Fruit fly (Drosophila melanogaster) whole organism, embryonic: ENCODE results near the gene CG10970.

ENCODE experiments used
- Antp ChIP-seq: fragments of 200-800 bp; sonication (Bioruptor generic); optimal IDR thresholded peaks from 3 replicates; lab custom pipeline; 2016; ENCODE audit warnings: missing biosample characterization, missing genetic modification characterization
- BEAF-32 ChIP-seq: fragments of 200-800 bp; sonication (Bioruptor generic); optimal IDR thresholded peaks from 3 replicates; lab custom pipeline; 2017; ENCODE audit warnings: missing biosample characterization, missing genetic modification characterization, mild to moderate bottlenecking, moderate library complexity, missing genetic modification reagents
- CG12744 ChIP-seq: fragments of 200-800 bp; sonication (Bioruptor generic); optimal IDR thresholded peaks from 2 replicates; lab custom pipeline; 2016; ENCODE audit warnings: missing biosample characterization, missing genetic modification characterization
- CG14014 ChIP-seq: fragments of 200-800 bp; sonication (Bioruptor generic); IDR thresholded peaks from 2 replicates; pipeline ENCODE4 v1.3.6; 2022; ENCODE audit warnings: missing biosample characterization, missing genetic modification characterization
- CG1529 ChIP-seq: fragments of 200-800 bp; sonication (Bioruptor generic); optimal IDR thresholded peaks from 3 replicates; lab custom pipeline; 2018; ENCODE audit warnings: missing biosample characterization, missing genetic modification characterization
- CG1602 ChIP-seq: fragments of 200-800 bp; sonication (Bioruptor generic); optimal IDR thresholded peaks from 3 replicates; lab custom pipeline; 2016; ENCODE audit warnings: missing biosample characterization, missing genetic modification characterization
- CG1647 ChIP-seq: fragments of 200-800 bp; sonication (Bioruptor generic); optimal IDR thresholded peaks from 3 replicates; lab custom pipeline; 2016; ENCODE audit warnings: missing biosample characterization, missing genetic modification characterization
- CG17359 ChIP-seq: fragments of 200-800 bp; sonication (Bioruptor generic); optimal IDR thresholded peaks from 3 replicates; lab custom pipeline; 2018; ENCODE audit warnings: missing biosample characterization, mild to moderate bottlenecking, missing genetic modification characterization, moderate library complexity
- CG3838 ChIP-seq: fragments of 200-800 bp; sonication (Bioruptor generic); optimal IDR thresholded peaks from 3 replicates; lab custom pipeline; 2016; ENCODE audit warnings: missing biosample characterization, missing genetic modification characterization
- CG43689 ChIP-seq: fragments of 200-800 bp; sonication (Bioruptor generic); IDR thresholded peaks from 2 replicates; pipeline ENCODE4 v1.3.6; 2022; ENCODE audit warnings: missing biosample characterization, missing genetic modification characterization
- CG8089 ChIP-seq: fragments of 200-800 bp; sonication (Bioruptor generic); optimal IDR thresholded peaks from 3 replicates; lab custom pipeline; 2016; ENCODE audit warnings: missing biosample characterization, missing genetic modification characterization
- CG8388 ChIP-seq: fragments of 200-800 bp; sonication (Bioruptor generic); optimal IDR thresholded peaks from 2 replicates; lab custom pipeline; 2019; ENCODE audit warnings: missing biosample characterization, mild to moderate bottlenecking, missing genetic modification characterization, moderate library complexity
- CG8478 ChIP-seq: fragments of >200 bp; optimal IDR thresholded peaks from 2 replicates; lab custom pipeline; 2018
- CG9932 ChIP-seq: fragments of 200-800 bp; sonication (Bioruptor generic); IDR thresholded peaks from 2 replicates; pipeline ENCODE4 v1.3.6; 2022; ENCODE audit warnings: missing biosample characterization, missing genetic modification characterization
- Camta ChIP-seq: fragments of 200-800 bp; sonication (Bioruptor generic); optimal IDR thresholded peaks from 2 replicates; lab custom pipeline; 2016; ENCODE audit warnings: missing biosample characterization, missing genetic modification characterization
- Chrac-16 ChIP-seq: fragments of 200-800 bp; sonication (Bioruptor generic); optimal IDR thresholded peaks from 3 replicates; lab custom pipeline; 2016; ENCODE audit warnings: missing biosample characterization, missing genetic modification characterization
- HLH3B ChIP-seq: fragments of 200-800 bp; sonication (Bioruptor generic); IDR thresholded peaks from 2 replicates; pipeline ENCODE4 v1.3.6; 2022; ENCODE audit warnings: missing biosample characterization, missing genetic modification characterization
- HLHmδ ChIP-seq: fragments of 200-800 bp; sonication (Bioruptor generic); optimal IDR thresholded peaks from 2 replicates; lab custom pipeline; 2018; ENCODE audit warnings: missing biosample characterization, mild to moderate bottlenecking, missing genetic modification characterization, moderate library complexity
- Hr3 ChIP-seq: fragments of 200-800 bp; sonication (Bioruptor generic); optimal IDR thresholded peaks from 3 replicates; lab custom pipeline; 2016; ENCODE audit warnings: missing biosample characterization, missing genetic modification characterization
- Hsf ChIP-seq: fragments of 200-800 bp; sonication (Bioruptor generic); optimal IDR thresholded peaks from 3 replicates; lab custom pipeline; 2016; ENCODE audit warnings: missing biosample characterization, missing genetic modification characterization
- Kr ChIP-seq: fragments of 200-800 bp; sonication (Bioruptor generic); optimal IDR thresholded peaks from 2 replicates; lab custom pipeline; 2017; ENCODE audit warnings: missing biosample characterization, mild to moderate bottlenecking, missing genetic modification characterization
- Lim3 ChIP-seq: fragments of 200-800 bp; sonication (Bioruptor generic); IDR thresholded peaks from 2 replicates; pipeline ENCODE4 v1.3.6; 2022; ENCODE audit warnings: missing biosample characterization, missing genetic modification characterization
- Med ChIP-seq: fragments of 200-800 bp; sonication (Bioruptor generic); peaks from one replicate; lab custom pipeline; 2016; ENCODE audit warnings: missing biosample characterization, missing genetic modification characterization, mild to moderate bottlenecking, inconsistent platforms, moderate library complexity
- NC2β ChIP-seq: fragments of 200-800 bp; sonication (Bioruptor generic); optimal IDR thresholded peaks from 2 replicates; lab custom pipeline; 2016; ENCODE audit warnings: missing biosample characterization, missing genetic modification characterization
- Oli ChIP-seq: fragments of 200-800 bp; sonication (Bioruptor generic); optimal IDR thresholded peaks from 2 replicates; lab custom pipeline; 2018; ENCODE audit warnings: missing biosample characterization, mild to moderate bottlenecking, missing genetic modification characterization, moderate library complexity
- Optix ChIP-seq: fragments of 200-800 bp; sonication (Bioruptor generic); IDR thresholded peaks from 3 replicates; pipeline ENCODE4 v1.3.6; 2022; ENCODE audit warnings: missing biosample characterization, missing genetic modification characterization
- Ravus ChIP-seq: fragments of 200-800 bp; sonication (Bioruptor generic); IDR thresholded peaks from 2 replicates; pipeline ENCODE4 v1.3.6; 2022; ENCODE audit warnings: missing biosample characterization, missing genetic modification characterization
- Rfx ChIP-seq: fragments of 200-800 bp; sonication (Bioruptor generic); IDR thresholded peaks from 2 replicates; pipeline ENCODE4 v1.3.6; 2022; ENCODE audit warnings: missing biosample characterization, missing genetic modification characterization
- Sox102F ChIP-seq: fragments of 200-800 bp; sonication (Bioruptor generic); optimal IDR thresholded peaks from 2 replicates; lab custom pipeline; 2018; ENCODE audit warnings: missing biosample characterization, mild to moderate bottlenecking, missing genetic modification characterization, moderate library complexity
- Sry-δ ChIP-seq: fragments of 200-800 bp; sonication (Bioruptor generic); optimal IDR thresholded peaks from 2 replicates; lab custom pipeline; 2016; ENCODE audit warnings: missing biosample characterization, missing genetic modification characterization
- crol ChIP-seq: fragments of 200-800 bp; sonication (Bioruptor generic); IDR thresholded peaks from 2 replicates; pipeline ENCODE4 v1.3.6; 2022; ENCODE audit warnings: missing biosample characterization, missing genetic modification characterization
- cwo ChIP-seq: fragments of 200-800 bp; sonication (Bioruptor generic); optimal IDR thresholded peaks from 3 replicates; lab custom pipeline; 2017; ENCODE audit warnings: missing biosample characterization, missing genetic modification characterization, mild to moderate bottlenecking, moderate library complexity, missing genetic modification reagents
- disco-r ChIP-seq: fragments of 200-800 bp; sonication (Bioruptor generic); optimal IDR thresholded peaks from 2 replicates; lab custom pipeline; 2016; ENCODE audit warnings: missing biosample characterization, missing genetic modification characterization
- dmrt11E ChIP-seq: fragments of 200-800 bp; sonication (Bioruptor generic); optimal IDR thresholded peaks from 3 replicates; lab custom pipeline; 2018; ENCODE audit warnings: missing biosample characterization, mild to moderate bottlenecking, missing genetic modification characterization, moderate library complexity
- dmrt99B ChIP-seq: fragments of 200-800 bp; sonication (Bioruptor generic); optimal IDR thresholded peaks from 2 replicates; lab custom pipeline; 2018; ENCODE audit warnings: missing biosample characterization, mild to moderate bottlenecking, missing genetic modification characterization, moderate library complexity
- fd3F ChIP-seq: fragments of 200-800 bp; sonication (Bioruptor generic); optimal IDR thresholded peaks from 2 replicates; lab custom pipeline; 2018; ENCODE audit warnings: missing biosample characterization, mild to moderate bottlenecking, missing genetic modification characterization, moderate library complexity
- gt ChIP-seq: fragments of 200-800 bp; sonication (Bioruptor generic); IDR thresholded peaks from 2 replicates; pipeline ENCODE4 v1.3.6; 2022; ENCODE audit warnings: missing biosample characterization, missing genetic modification characterization
- her ChIP-seq: fragments of 200-800 bp; sonication (Bioruptor generic); optimal IDR thresholded peaks from 2 replicates; lab custom pipeline; 2016; ENCODE audit warnings: missing biosample characterization, missing genetic modification characterization
- lab ChIP-seq: fragments of 200-800 bp; sonication (Bioruptor generic); optimal IDR thresholded peaks from 3 replicates; lab custom pipeline; 2017; ENCODE audit warnings: missing biosample characterization, missing genetic modification characterization, mild to moderate bottlenecking, moderate library complexity, missing genetic modification reagents
- lilli ChIP-seq: fragments of 200-800 bp; sonication (Bioruptor generic); optimal IDR thresholded peaks from 3 replicates; lab custom pipeline; 2016; ENCODE audit warnings: missing biosample characterization, missing genetic modification characterization
- nerfin-1 ChIP-seq: fragments of 200-800 bp; sonication (Bioruptor generic); optimal IDR thresholded peaks from 3 replicates; lab custom pipeline; 2019; ENCODE audit warnings: missing biosample characterization, mild to moderate bottlenecking, missing genetic modification characterization, moderate library complexity
- otp ChIP-seq: fragments of 200-800 bp; sonication (Bioruptor generic); IDR thresholded peaks from 3 replicates; pipeline ENCODE4, ENCODE4 v1.3.6; 2022; ENCODE audit warnings: missing biosample characterization, missing genetic modification characterization
- ro ChIP-seq: fragments of 200-800 bp; sonication (Bioruptor generic); IDR thresholded peaks from 2 replicates; pipeline ENCODE4 v1.3.6; 2022; ENCODE audit warnings: missing biosample characterization, missing genetic modification characterization
- sc ChIP-seq, 3 experiments: fragments of >200 bp in 2 of 3; fragments of 200-800 bp in 1 of 3; sonication (Bioruptor generic) in 1 of 3; optimal IDR thresholded peaks; 2 replicates in 2 of 3; 3 replicates in 1 of 3; lab custom pipeline; 2017; ENCODE audit warnings: mild to moderate bottlenecking in 1 of 3, missing biosample characterization in 1 of 3, missing genetic modification characterization in 1 of 3, missing genetic modification reagents in 1 of 3
- stc ChIP-seq: fragments of 200-800 bp; sonication (Bioruptor generic); IDR thresholded peaks from 2 replicates; pipeline ENCODE4 v1.3.6; 2022; ENCODE audit warnings: missing biosample characterization, missing genetic modification characterization
- ttk ChIP-seq: fragments of 200-800 bp; sonication (Bioruptor generic); IDR thresholded peaks from 2 replicates; pipeline ENCODE4 v2.1.2; 2022; ENCODE audit warnings: missing biosample characterization, missing genetic modification characterization
- unpg ChIP-seq: fragments of 200-800 bp; sonication (Bioruptor generic); optimal IDR thresholded peaks from 3 replicates; lab custom pipeline; 2018; ENCODE audit warnings: missing biosample characterization, mild to moderate bottlenecking, missing genetic modification characterization, moderate library complexity
- z ChIP-seq: fragments of 200-800 bp; sonication (Bioruptor generic); IDR thresholded peaks from 3 replicates; pipeline ENCODE4 v1.3.6; 2022; ENCODE audit warnings: missing biosample characterization, missing genetic modification characterization
- zen2 ChIP-seq: fragments of 200-800 bp; sonication (Bioruptor generic); IDR thresholded peaks from 3 replicates; pipeline ENCODE4 v1.3.6; 2022; ENCODE audit warnings: missing biosample characterization, missing genetic modification characterization; ENCODE audit not compliant: partially characterized antibody

Gene CG10970

dm6 chrX:9042457-9043045 lies 28.7 kb downstream of the CG10970 start (continued):
- no peak for TF ChIP-seq CG8089 (GFP tag; lab: Kevin White, UChicago)
- TF ChIP-seq Oli (tag; lab: Kevin White, UChicago): peak; percentile 7
- peak; percentile 12 for TF ChIP-seq Camta
- TF ChIP-seq Med (GFP tag; lab: Kevin White, UChicago): peak; percentile 85
- peak; percentile 20; the same call in 1 of the 2 replicates for TF ChIP-seq CG9932
- TF ChIP-seq Chrac-16 (GFP tag; lab: Kevin White, UChicago): peak; percentile 13
- peak; percentile 12 for TF ChIP-seq Antp (GFP tag; lab: Kevin White, UChicago)
- TF ChIP-seq ro: no peak
- TF ChIP-seq CG8478 (lab: Kevin White, UChicago): peak; percentile 97
- TF ChIP-seq her (GFP tag; lab: Kevin White, UChicago): no peak
- TF ChIP-seq lilli (GFP tag; lab: Kevin White, UChicago): peak; percentile 25
- 0 out of 2 replicates have a peak, but pooled peaks have one; percentile 33 for TF ChIP-seq HLH3B (GFP tag; lab: Robert Waterston, UW)
- peak; percentile 31; the same call in 1 of the 2 replicates for TF ChIP-seq CG14014 (GFP tag; lab: Robert Waterston, UW)
- peak; percentile 36 for TF ChIP-seq Sox102F (GFP tag; lab: Kevin White, UChicago)
- no peak for TF ChIP-seq CG12744 (GFP tag; lab: Kevin White, UChicago)
- TF ChIP-seq ttk: 0 out of 2 replicates have a peak, but pooled peaks have one; percentile 5
- peak; percentile 28 for TF ChIP-seq Kr (GFP tag; lab: Kevin White, UChicago)
- peak; percentile 35 for TF ChIP-seq dmrt99B
- peak; percentile 90 for TF ChIP-seq crol (GFP tag; lab: Robert Waterston, UW)
- TF ChIP-seq nerfin-1 (tag; lab: Kevin White, UChicago): peak; percentile 5
- no peak for TF ChIP-seq stc

dm6 chrX:9041789-9042456 lies 29.3 kb downstream of the CG10970 start:
- peak; percentile 8 for TF ChIP-seq unpg
- no peak for TF ChIP-seq otp (GFP tag; lab: Robert Waterston, UW)
- TF ChIP-seq CG1647 (GFP tag; lab: Kevin White, UChicago): no peak
- no peak for TF ChIP-seq CG3838 (GFP tag; lab: Kevin White, UChicago)
- no peak for TF ChIP-seq BEAF-32 (GFP tag; lab: Kevin White, UChicago)
- no peak for TF ChIP-seq NC2β (GFP tag; lab: Kevin White, UChicago)
- TF ChIP-seq Kr (GFP tag; lab: Kevin White, UChicago): no peak
- peak; percentile 53 for TF ChIP-seq Hsf (GFP tag; lab: Kevin White, UChicago)
- peak; percentile 7; the same call in 1 of the 2 replicates for TF ChIP-seq Rfx (GFP tag; lab: Robert Waterston, UW)
- TF ChIP-seq Hr3 (GFP tag; lab: Kevin White, UChicago): peak; percentile 49
- TF ChIP-seq zen2: no peak
- TF ChIP-seq CG17359: peak; percentile 52
- TF ChIP-seq cwo (GFP tag; lab: Kevin White, UChicago): peak; percentile 26
- TF ChIP-seq CG1602: peak; percentile 44
- TF ChIP-seq Ravus (GFP tag; lab: Robert Waterston, UW): no peak
- peak; percentile 46 for TF ChIP-seq CG8388 (GFP tag; lab: Kevin White, UChicago)
- TF ChIP-seq gt (GFP tag; lab: Robert Waterston, UW): no peak
- TF ChIP-seq CG1529 (GFP tag; lab: Kevin White, UChicago): peak; percentile 67
- TF ChIP-seq Optix: no peak
- TF ChIP-seq fd3F (GFP tag; lab: Kevin White, UChicago): no peak
- TF ChIP-seq z (GFP tag; lab: Robert Waterston, UW): no peak
- no peak for TF ChIP-seq HLHmδ
- no peak for TF ChIP-seq Lim3
- no peak for TF ChIP-seq disco-r (GFP tag; lab: Kevin White, UChicago)
- TF ChIP-seq lab: peak; percentile 24
- peak; percentile 63 for TF ChIP-seq dmrt11E (tag; lab: Kevin White, UChicago)
- TF ChIP-seq Sry-δ: no peak
- no peak for TF ChIP-seq sc (optimal IDR thresholded peaks at IDR 0.05; lab: Kevin White, UChicago)
- TF ChIP-seq sc (GFP tag; optimal IDR thresholded peaks at IDR 0.05; lab: Kevin White, UChicago): peak; percentile 26
- TF ChIP-seq CG43689 (GFP tag; lab: Robert Waterston, UW): no peak
